Worm (Caenorhabditis elegans) whole organism, L3 larva: ENCODE measurements around the gene F44E2.10.

Experiments
- ZK546.5 ChIP-seq: sonication (generic microtip); optimal IDR thresholded peaks from 2 replicates; lab custom pipeline; 2017; ENCODE audit warnings: missing biosample characterization, missing genetic modification characterization
- aly-2 ChIP-seq: fragments of 150-350 bp; optimal IDR thresholded peaks from 2 replicates; lab custom pipeline; 2014; ENCODE audit warnings: missing biosample characterization, missing genetic modification characterization
- ama-1 ChIP-seq: fragments of 150-350 bp; optimal IDR thresholded peaks from 2 replicates; lab custom pipeline; 2018
- ceh-16 ChIP-seq: sonication (generic microtip); optimal IDR thresholded peaks from 2 replicates; lab custom pipeline; 2017; ENCODE audit warnings: missing biosample characterization, missing genetic modification characterization
- ceh-28 ChIP-seq: fragments of 150-350 bp; optimal IDR thresholded peaks from 2 replicates; lab custom pipeline; 2014; ENCODE audit warnings: missing biosample characterization, missing genetic modification reagents, missing genetic modification characterization
- ceh-82 ChIP-seq: fragments of 150-350 bp; optimal IDR thresholded peaks from 2 replicates; lab custom pipeline; 2014; ENCODE audit warnings: missing biosample characterization, missing genetic modification characterization
- ceh-9 ChIP-seq: sonication (generic microtip); optimal IDR thresholded peaks from 2 replicates; lab custom pipeline; 2018; ENCODE audit warnings: missing biosample characterization, missing genetic modification characterization
- daf-12 ChIP-seq: fragments of 150-350 bp; optimal IDR thresholded peaks from 2 replicates; lab custom pipeline; 2014; ENCODE audit warnings: missing biosample characterization, missing genetic modification reagents, missing genetic modification characterization
- egl-27 ChIP-seq: sonication (generic microtip); optimal IDR thresholded peaks from 4 replicates; lab custom pipeline; 2017; ENCODE audit warnings: missing biosample characterization, missing genetic modification reagents, missing genetic modification characterization
- egl-5 ChIP-seq: fragments of 150-350 bp; optimal IDR thresholded peaks from 2 replicates; lab custom pipeline; 2017; ENCODE audit warnings: missing biosample characterization, missing genetic modification reagents, missing genetic modification characterization, inconsistent platforms
- elt-1 ChIP-seq: fragments of 150-350 bp; optimal IDR thresholded peaks from 2 replicates; lab custom pipeline; 2014; ENCODE audit warnings: missing biosample characterization, missing genetic modification characterization
- elt-2 ChIP-seq: sonication (generic microtip); optimal IDR thresholded peaks from 2 replicates; lab custom pipeline; 2016; ENCODE audit warnings: missing genetic modification reagents, mild to moderate bottlenecking, missing genetic modification characterization, missing compliant biosample characterization
- eor-1 ChIP-seq, 2 experiments: fragments of 150-350 bp; optimal IDR thresholded peaks; 2 replicates each; lab custom pipeline; 2014 to 2018; ENCODE audit warnings: missing biosample characterization in 2 of 2, missing genetic modification characterization in 2 of 2
- fkh-10 ChIP-seq: sonication (generic microtip); optimal IDR thresholded peaks from 2 replicates; lab custom pipeline; 2017; ENCODE audit warnings: missing biosample characterization, missing genetic modification reagents, missing genetic modification characterization
- fkh-2 ChIP-seq: fragments of 150-350 bp; optimal IDR thresholded peaks from 2 replicates; lab custom pipeline; 2014; ENCODE audit warnings: missing biosample characterization, missing genetic modification reagents, missing genetic modification characterization
- fos-1 ChIP-seq: fragments of 150-350 bp; optimal IDR thresholded peaks from 2 replicates; lab custom pipeline; 2014; ENCODE audit warnings: missing biosample characterization, missing genetic modification characterization
- hmg-11 ChIP-seq: sonication (generic microtip); optimal IDR thresholded peaks from 2 replicates; lab custom pipeline; 2016; ENCODE audit warnings: missing genetic modification characterization, missing compliant biosample characterization
- jun-1 ChIP-seq: fragments of 150-350 bp; optimal IDR thresholded peaks from 2 replicates; lab custom pipeline; 2014; ENCODE audit warnings: missing biosample characterization, missing genetic modification reagents, missing genetic modification characterization
- lin-15B ChIP-seq: fragments of 150-350 bp; optimal IDR thresholded peaks from 2 replicates; lab custom pipeline; 2014; ENCODE audit warnings: missing biosample characterization, missing genetic modification characterization
- lin-39 ChIP-seq: fragments of 150-350 bp; optimal IDR thresholded peaks from 2 replicates; lab custom pipeline; 2018; ENCODE audit warnings: missing biosample characterization, missing genetic modification reagents, missing genetic modification characterization
- lsy-12 ChIP-seq: sonication (generic microtip); optimal IDR thresholded peaks from 2 replicates; lab custom pipeline; 2016; ENCODE audit warnings: mild to moderate bottlenecking, missing genetic modification characterization, missing compliant biosample characterization
- mdl-1 ChIP-seq: fragments of 150-350 bp; optimal IDR thresholded peaks from 2 replicates; lab custom pipeline; 2014; ENCODE audit warnings: missing biosample characterization, missing genetic modification characterization
- mml-1 ChIP-seq: fragments of 150-350 bp; sonication (generic microtip); optimal IDR thresholded peaks from 3 replicates; lab custom pipeline; 2014; ENCODE audit warnings: missing biosample characterization, missing genetic modification characterization
- nfya-1 ChIP-seq: sonication (generic microtip); optimal IDR thresholded peaks from 2 replicates; lab custom pipeline; 2017; ENCODE audit warnings: missing genetic modification characterization, mild to moderate bottlenecking, missing compliant biosample characterization, antibody characterized with exemption, moderate library complexity; ENCODE audit not compliant: insufficient read depth
- nhr-11 ChIP-seq: fragments of 150-350 bp; optimal IDR thresholded peaks from 2 replicates; lab custom pipeline; 2014; ENCODE audit warnings: missing biosample characterization, missing genetic modification characterization
- nhr-23 ChIP-seq: fragments of 150-350 bp; optimal IDR thresholded peaks from 2 replicates; lab custom pipeline; 2014; ENCODE audit warnings: missing biosample characterization, missing genetic modification reagents, missing genetic modification characterization
- nhr-25 ChIP-seq: sonication (generic microtip); optimal IDR thresholded peaks from 2 replicates; lab custom pipeline; 2017; ENCODE audit warnings: missing biosample characterization, missing genetic modification characterization
- nhr-43 ChIP-seq: sonication (generic microtip); optimal IDR thresholded peaks from 2 replicates; lab custom pipeline; 2016; ENCODE audit warnings: mild to moderate bottlenecking, missing genetic modification characterization, missing compliant biosample characterization; ENCODE audit not compliant: poor library complexity, severe bottlenecking
- nhr-67 ChIP-seq: fragments of 150-350 bp; optimal IDR thresholded peaks from 2 replicates; lab custom pipeline; 2014; ENCODE audit warnings: missing biosample characterization, missing genetic modification characterization
- nhr-76 ChIP-seq: fragments of 150-350 bp; sonication (generic microtip); optimal IDR thresholded peaks from 5 replicates; lab custom pipeline; 2014; ENCODE audit warnings: missing biosample characterization, missing genetic modification characterization
- nhr-77 ChIP-seq: fragments of 150-350 bp; optimal IDR thresholded peaks from 2 replicates; lab custom pipeline; 2014; ENCODE audit warnings: missing biosample characterization, missing genetic modification characterization
- pha-4 ChIP-seq: fragments of 150-350 bp; optimal IDR thresholded peaks from 2 replicates; lab custom pipeline; 2014; ENCODE audit warnings: missing biosample characterization, missing genetic modification reagents, missing genetic modification characterization
- pqm-1 ChIP-seq: fragments of 150-350 bp; optimal IDR thresholded peaks from 2 replicates; lab custom pipeline; 2017; ENCODE audit warnings: missing biosample characterization, missing genetic modification characterization, inconsistent platforms
- sea-2 ChIP-seq: fragments of 150-350 bp; sonication (generic microtip); optimal IDR thresholded peaks from 4 replicates; lab custom pipeline; 2014; ENCODE audit warnings: missing biosample characterization, missing genetic modification reagents, missing genetic modification characterization
- snpc-4 ChIP-seq: fragments of 150-350 bp; optimal IDR thresholded peaks from 2 replicates; lab custom pipeline; 2014; ENCODE audit warnings: missing biosample characterization, missing genetic modification characterization
- tbx-2 ChIP-seq: sonication (generic microtip); optimal IDR thresholded peaks from 2 replicates; lab custom pipeline; 2016; ENCODE audit warnings: mild to moderate bottlenecking, missing genetic modification characterization, missing compliant biosample characterization
- unc-39 ChIP-seq: sonication (generic microtip); optimal IDR thresholded peaks from 4 replicates; lab custom pipeline; 2017; ENCODE audit warnings: missing biosample characterization, missing genetic modification characterization
- zag-1 ChIP-seq: fragments of 150-350 bp; optimal IDR thresholded peaks from 2 replicates; lab custom pipeline; 2014; ENCODE audit warnings: missing biosample characterization, missing genetic modification characterization
- ztf-11 ChIP-seq: fragments of 150-350 bp; optimal IDR thresholded peaks from 2 replicates; lab custom pipeline; 2014; ENCODE audit warnings: missing biosample characterization, missing genetic modification characterization
- ztf-4 ChIP-seq: fragments of 150-350 bp; optimal IDR thresholded peaks from 2 replicates; lab custom pipeline; 2014; ENCODE audit warnings: missing biosample characterization, missing genetic modification characterization

The F44E2.10 gene

ce11 chrIII:8801864-8802818, 28.8 kb downstream of the F44E2.10 start (continued):
- TF ChIP-seq nhr-43 (tag; lab: Kevin White, UChicago), result peak; percentile 70
- TF ChIP-seq nhr-67 (tag; lab: Kevin White, UChicago), result peak; percentile 17
- TF ChIP-seq tbx-2, result peak; percentile 92
- TF ChIP-seq lin-15B (tag; lab: Kevin White, UChicago), result peak; percentile 74
- TF ChIP-seq ZK546.5, result no peak
- TF ChIP-seq fkh-2 (tag; lab: Kevin White, UChicago), result no peak
- TF ChIP-seq mdl-1 (tag; lab: Kevin White, UChicago), result peak; percentile 95
- peak; percentile 62 for TF ChIP-seq pqm-1
- peak; percentile 98 for TF ChIP-seq nhr-23
- TF ChIP-seq zag-1 (tag; lab: Kevin White, UChicago), result peak; percentile 82
- TF ChIP-seq ztf-4 (tag; lab: Kevin White, UChicago), result peak; percentile 70

DNA sequence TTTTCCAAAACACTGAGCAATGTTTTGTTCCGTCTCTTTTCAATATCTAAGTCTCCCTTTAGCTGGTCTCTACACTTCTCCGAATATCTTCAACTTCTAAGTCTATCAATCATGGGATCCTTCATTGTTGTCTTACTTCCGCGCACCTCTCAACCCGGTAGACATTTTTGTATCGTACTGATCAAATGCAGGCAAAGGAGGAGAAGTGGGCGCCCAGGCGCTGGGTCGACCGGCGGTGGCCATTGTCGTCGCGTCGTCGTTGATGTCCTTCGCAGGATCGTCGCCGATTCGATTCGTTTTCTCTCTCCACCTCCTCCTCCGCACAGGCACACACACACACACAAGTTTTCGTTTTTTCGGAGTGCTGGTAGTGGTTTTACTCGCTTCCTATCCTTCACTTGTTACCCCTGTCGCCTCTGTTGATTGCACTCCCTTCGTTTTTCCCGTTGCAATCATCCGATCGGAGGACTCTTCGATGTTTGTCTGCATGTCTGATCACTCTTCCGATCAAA, 29.5 kb downstream of the F44E2.10 start:
- no peak for TF ChIP-seq elt-1
- TF ChIP-seq tbx-2, result no peak
- TF ChIP-seq nhr-43 (tag; lab: Kevin White, UChicago), result peak; percentile 69
- no peak for TF ChIP-seq ztf-4 (tag; lab: Kevin White, UChicago)

- TF ChIP-seq lin-15B (tag; lab: Kevin White, UChicago), result no peak
- TF ChIP-seq nhr-23, result peak; percentile 67
- peak; percentile 3 for TF ChIP-seq pha-4
- no peak for TF ChIP-seq daf-12 (tag; lab: Kevin White, UChicago)
- peak; percentile 63 for TF ChIP-seq nhr-25 (tag; lab: Kevin White, UChicago)
- peak; percentile 26 for TF ChIP-seq nhr-43 (tag; lab: Kevin White, UChicago)
- no peak for TF ChIP-seq hmg-11
- no peak for TF ChIP-seq aly-2
Observed at ce11 chrIII:8800796-8801083, 30.2 kb downstream of the F44E2.10 start.

DNA sequence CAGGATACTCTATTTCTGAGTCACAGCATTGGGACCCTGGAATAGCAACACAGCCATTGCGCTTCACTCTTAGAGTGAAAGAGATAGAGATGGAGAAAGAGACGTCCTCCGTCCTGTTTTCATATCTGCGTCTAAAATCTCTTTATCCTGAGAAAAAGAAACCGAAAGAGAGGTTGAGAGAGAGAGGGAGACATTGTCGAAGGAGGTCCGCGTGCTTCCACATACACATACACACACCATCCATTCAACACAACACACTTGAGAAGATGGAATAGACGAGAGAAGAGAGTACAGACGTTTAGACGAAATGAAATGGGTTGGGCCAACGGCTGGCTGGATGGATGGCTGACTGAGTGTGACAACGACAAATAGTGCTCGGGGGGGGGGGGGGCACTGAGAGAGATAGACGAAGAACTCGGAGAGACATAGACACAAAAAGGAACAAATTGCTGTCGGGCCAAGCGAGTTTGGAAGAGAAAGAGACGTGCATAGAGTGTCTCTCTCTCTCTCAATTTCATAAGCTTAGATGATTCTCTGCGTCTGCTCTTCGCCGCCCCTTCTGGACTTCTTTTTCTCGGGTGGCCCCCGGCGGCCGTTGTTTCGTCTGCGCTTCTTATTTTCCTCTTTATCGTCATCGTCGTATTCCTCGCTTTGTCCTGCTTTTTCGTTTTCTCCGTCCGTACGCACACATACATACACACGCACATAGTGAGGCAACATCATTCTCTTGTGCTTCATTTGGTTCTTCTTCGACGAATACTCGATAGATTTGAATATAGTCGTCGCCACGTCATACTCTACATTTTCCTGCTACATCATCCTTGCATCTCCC, 30.7 kb downstream of the F44E2.10 start, which contains the start of gene F54F2.6:
F54F2.6 (minus strand) TSS at position 738 of the 832 bp plus-strand sequence.
- peak; percentile 85 for TF ChIP-seq tbx-2
- TF ChIP-seq nhr-11 (tag; lab: Kevin White, UChicago), result peak; percentile 84
- peak; percentile 44 for TF ChIP-seq unc-39 (tag; lab: Kevin White, UChicago)
- TF ChIP-seq ceh-16 (tag; lab: Kevin White, UChicago), result no peak
- peak; percentile 40 for TF ChIP-seq ceh-82 (tag; lab: Kevin White, UChicago)
- TF ChIP-seq aly-2, result no peak
- TF ChIP-seq egl-27 (tag; lab: Kevin White, UChicago), result peak; percentile 77
- TF ChIP-seq zag-1 (tag; lab: Kevin White, UChicago), result peak; percentile 76
- TF ChIP-seq nhr-77, result peak; percentile 50
- TF ChIP-seq nhr-25 (tag; lab: Kevin White, UChicago), result peak; percentile 44
- peak; percentile 94 for TF ChIP-seq mdl-1 (tag; lab: Kevin White, UChicago)
- peak; percentile 58 for TF ChIP-seq lin-15B (tag; lab: Kevin White, UChicago)
- peak; percentile 65 for TF ChIP-seq egl-5 (tag; lab: Kevin White, UChicago)
- peak; percentile 76 for TF ChIP-seq fkh-10
- peak; percentile 24 for TF ChIP-seq ceh-9
- TF ChIP-seq nfya-1 (tag; lab: Kevin White, UChicago), result peak; percentile 92
- TF ChIP-seq jun-1 (tag; lab: Kevin White, UChicago), result peak; percentile 91
- TF ChIP-seq hmg-11, result peak; percentile 90
- TF ChIP-seq eor-1 (tag; optimal IDR thresholded peaks at IDR 0.05; lab: Kevin White, UChicago), result no peak
- TF ChIP-seq daf-12 (tag; lab: Kevin White, UChicago), result no peak
- peak; percentile 80 for TF ChIP-seq lsy-12 (tag; lab: Kevin White, UChicago)
- TF ChIP-seq snpc-4 (tag; lab: Kevin White, UChicago), result peak; percentile 75
- peak; percentile 31 for TF ChIP-seq sea-2
- no peak for TF ChIP-seq ztf-11 (tag; lab: Kevin White, UChicago)
- TF ChIP-seq pqm-1, result peak; percentile 38
- TF ChIP-seq ama-1 (lab: Kevin White, UChicago), result peak; percentile 37
- TF ChIP-seq pha-4, result peak; percentile 93
- peak; percentile 78 for TF ChIP-seq elt-1
- TF ChIP-seq ZK546.5, result no peak
- TF ChIP-seq nhr-43 (tag; lab: Kevin White, UChicago), result peak; percentile 59
- peak; percentile 87 for TF ChIP-seq ceh-28 (tag; lab: Kevin White, UChicago)
- peak; percentile 71 for TF ChIP-seq elt-2
- no peak for TF ChIP-seq nhr-76
- TF ChIP-seq mml-1 (tag; lab: Kevin White, UChicago), result no peak
- peak; percentile 52 for TF ChIP-seq fkh-2 (tag; lab: Kevin White, UChicago)
- peak; percentile 88 for TF ChIP-seq lin-39 (tag; lab: Kevin White, UChicago)
- TF ChIP-seq nhr-23, result peak; percentile 40
- TF ChIP-seq fos-1, result no peak
